Fruit fly (Drosophila melanogaster): ENCODE results near the gene CG42654.
A peak's percentile ranks its signal among the peaks of the same experiment; 100 is the strongest.

CG42654 gene

dm6 chr3L:19908201-19909127 lies 45.9 kb downstream of the CG42654 start (continued):
- TF ChIP-seq CG10267 (tag; optimal IDR thresholded peaks at IDR 0.05) (no peak), HmgZ (tag; optimal IDR thresholded peaks at IDR 0.05) (no peak), disco-r (GFP tag; optimal IDR thresholded peaks at IDR 0.05) (no peak), CG11085 (GFP tag; IDR thresholded peaks at IDR 0.05) (no peak), CG4730 (GFP tag; IDR thresholded peaks at IDR 0.05) (no peak), CG12219 (GFP tag; optimal IDR thresholded peaks at IDR 0.05) (no peak), grn (GFP tag; optimal IDR thresholded peaks at IDR 0.05) (no peak), CG14667 (GFP tag; IDR thresholded peaks at IDR 0.05) (no peak), CG30431 (GFP tag; optimal IDR thresholded peaks at IDR 0.05) (no peak), inv (GFP tag; IDR thresholded peaks at IDR 0.05; ENCODE audit: partially characterized antibody) (no peak), vnd (GFP tag; IDR thresholded peaks at IDR 0.05; ENCODE audit: partially characterized antibody) (no peak), BtbVII (GFP tag; optimal IDR thresholded peaks at IDR 0.05) (no peak), ems (GFP tag; optimal IDR thresholded peaks at IDR 0.05) (no peak), CG16815 (GFP tag; optimal IDR thresholded peaks at IDR 0.05) (no peak), gem (tag; optimal IDR thresholded peaks at IDR 0.05) (no peak), kni (GFP tag; optimal IDR thresholded peaks at IDR 0.05) (peak; percentile 9), Pdp1 (GFP tag; optimal IDR thresholded peaks at IDR 0.05) (peak in 1 of 2 experiments; percentile 95), kah (GFP tag; optimal IDR thresholded peaks at IDR 0.05) (no peak), CG34376 (GFP tag; optimal IDR thresholded peaks at IDR 0.05) (no peak), Lpt (GFP tag; optimal IDR thresholded peaks at IDR 0.05) (no peak), CG6254 (GFP tag; optimal IDR thresholded peaks at IDR 0.05) (no peak), ssp (GFP tag; IDR thresholded peaks at IDR 0.05) (no peak), CG2712 (tag; optimal IDR thresholded peaks at IDR 0.05) (no peak), Aef1 (GFP tag; IDR thresholded peaks at IDR 0.05) (no peak), CG9817 (tag; optimal IDR thresholded peaks at IDR 0.05) (no peak), cg (GFP tag; optimal IDR thresholded peaks at IDR 0.05) (peak; percentile 87), CG18619 (GFP tag; optimal IDR thresholded peaks at IDR 0.05) (no peak), toy (GFP tag; IDR thresholded peaks at IDR 0.05) (no peak), CG12659 (GFP tag; optimal IDR thresholded peaks at IDR 0.05) (no peak), Awh (GFP tag; IDR thresholded peaks at IDR 0.05) (no peak), row (GFP tag; IDR thresholded peaks at IDR 0.05) (no peak), gro (GFP tag; optimal IDR thresholded peaks at IDR 0.05) (peak; percentile 11), hkb (optimal IDR thresholded peaks at IDR 0.05) (no peak), hkb (GFP tag; IDR thresholded peaks at IDR 0.05) (no peak), sug (tag; optimal IDR thresholded peaks at IDR 0.05) (no peak), bab2 (GFP tag; optimal IDR thresholded peaks at IDR 0.05) (no peak), dysf (GFP tag; IDR thresholded peaks at IDR 0.05) (no peak), CG17328 (GFP tag; IDR thresholded peaks at IDR 0.05) (no peak), zfh2 (GFP tag; optimal IDR thresholded peaks at IDR 0.05) (no peak), fd102C (GFP tag; optimal IDR thresholded peaks at IDR 0.05) (no peak), ro (GFP tag; IDR thresholded peaks at IDR 0.05) (no peak), HLH4C (GFP tag; IDR thresholded peaks at IDR 0.05; ENCODE audit: partially characterized antibody) (no peak), TFAM (GFP tag; optimal IDR thresholded peaks at IDR 0.05) (no peak), ara (GFP tag; IDR thresholded peaks at IDR 0.05) (no peak), CG17361 (GFP tag; IDR thresholded peaks at IDR 0.05) (no peak), Asciz (GFP tag; optimal IDR thresholded peaks at IDR 0.05) (peak; percentile 8), Ptx1 (GFP tag; IDR thresholded peaks at IDR 0.05) (no peak), Dfd (GFP tag; optimal IDR thresholded peaks at IDR 0.05) (no peak), CG1792 (GFP tag; optimal IDR thresholded peaks at IDR 0.05) (no peak), dmrt99B (tag; optimal IDR thresholded peaks at IDR 0.05) (no peak)

Measured in whole organism, embryonic.